Worm (Caenorhabditis elegans) whole organism, L1 larva: ENCODE results near the gene ZK617.26.

Experiments used
- alr-1 ChIP-seq: fragments of 200-800 bp; sonication (Bioruptor generic); optimal IDR thresholded peaks from 2 replicates; lab custom pipeline; 2018; ENCODE audit warnings: borderline replicate concordance, mild to moderate bottlenecking, missing genetic modification characterization, missing compliant biosample characterization
- blmp-1 ChIP-seq: fragments of 150-350 bp; optimal IDR thresholded peaks from 2 replicates; lab custom pipeline; 2014; ENCODE audit warnings: missing biosample characterization, missing genetic modification characterization
- efl-1 ChIP-seq, 4 experiments: fragments of 150-350 bp; optimal IDR thresholded peaks in 3 of 4; peaks in 1 of 4; 1 replicate in 1 of 4; 2 replicates in 3 of 4; lab custom pipeline; 2014; ENCODE audit warnings: missing biosample characterization in 2 of 4, missing genetic modification characterization in 2 of 4, missing genetic modification reagents in 2 of 4
- egl-13 ChIP-seq: sonication (generic microtip); optimal IDR thresholded peaks from 2 replicates; lab custom pipeline; 2016; ENCODE audit warnings: missing genotype, missing genetic modification reagents, missing genetic modification characterization, missing compliant biosample characterization
- elt-2 ChIP-seq: sonication (generic microtip); optimal IDR thresholded peaks from 2 replicates; lab custom pipeline; 2016; ENCODE audit warnings: missing genetic modification characterization, mild to moderate bottlenecking, inconsistent platforms, missing compliant biosample characterization, missing genetic modification reagents
- elt-3 ChIP-seq, 6 experiments: fragments of 150-350 bp in 1 of 6; sonication (generic microtip); optimal IDR thresholded peaks; 2 replicates each; lab custom pipeline; 2017 to 2018; ENCODE audit warnings: missing biosample characterization in 6 of 6, missing genetic modification characterization in 6 of 6, inconsistent platforms in 1 of 6
- ets-5 ChIP-seq: fragments of 200-800 bp; sonication (Bioruptor generic); IDR thresholded peaks from 2 replicates; pipeline ENCODE4 v1.3.6; 2022; ENCODE audit warnings: missing genetic modification characterization, missing compliant biosample characterization
- fkh-10 ChIP-seq: sonication (generic microtip); optimal IDR thresholded peaks from 2 replicates; lab custom pipeline; 2017; ENCODE audit warnings: missing biosample characterization, missing genetic modification reagents, missing genetic modification characterization
- fos-1 ChIP-seq: fragments of 150-350 bp; optimal IDR thresholded peaks from 2 replicates; lab custom pipeline; 2014; ENCODE audit warnings: missing biosample characterization, missing genetic modification characterization
- hlh-17 ChIP-seq: fragments of 200-800 bp; sonication (Bioruptor generic); optimal IDR thresholded peaks from 2 replicates; lab custom pipeline; 2018; ENCODE audit warnings: missing genetic modification characterization, mild to moderate bottlenecking, missing compliant biosample characterization, moderate library complexity, borderline replicate concordance
- hpl-2 ChIP-seq: fragments of 150-350 bp; optimal IDR thresholded peaks from 2 replicates; lab custom pipeline; 2014; ENCODE audit warnings: missing biosample characterization, missing genetic modification reagents, missing genetic modification characterization
- jun-1 ChIP-seq: fragments of 150-350 bp; optimal IDR thresholded peaks from 2 replicates; lab custom pipeline; 2014; ENCODE audit warnings: missing biosample characterization, missing genetic modification reagents, missing genetic modification characterization
- lin-14 ChIP-seq: fragments of 200-800 bp; sonication (Bioruptor generic); optimal IDR thresholded peaks from 2 replicates; lab custom pipeline; 2018; ENCODE audit warnings: mild to moderate bottlenecking, missing genetic modification characterization, moderate library complexity, missing compliant biosample characterization
- lin-15B ChIP-seq: fragments of 150-350 bp; sonication (generic microtip); optimal IDR thresholded peaks from 3 replicates; lab custom pipeline; 2014; ENCODE audit warnings: missing biosample characterization, missing genetic modification characterization
- lin-35 ChIP-seq, 2 experiments: fragments of 150-350 bp; optimal IDR thresholded peaks; 2 replicates each; lab custom pipeline; 2014; ENCODE audit warnings: missing biosample characterization in 2 of 2, missing genetic modification characterization in 2 of 2, missing genetic modification reagents in 2 of 2
- lin-39 ChIP-seq: fragments of 150-350 bp; optimal IDR thresholded peaks from 2 replicates; lab custom pipeline; 2014; ENCODE audit warnings: missing biosample characterization, missing genetic modification reagents, missing genetic modification characterization
- lsy-2 ChIP-seq, 2 experiments: fragments of 150-350 bp; optimal IDR thresholded peaks; 2 replicates each; lab custom pipeline; 2014; ENCODE audit warnings: missing biosample characterization in 2 of 2, missing genetic modification characterization in 2 of 2
- mdl-1 ChIP-seq, 2 experiments: fragments of 150-350 bp; optimal IDR thresholded peaks; 2 replicates each; lab custom pipeline; 2014 to 2017; ENCODE audit warnings: missing biosample characterization in 2 of 2, missing genetic modification characterization in 2 of 2, inconsistent platforms in 1 of 2
- nhr-11 ChIP-seq: fragments of 150-350 bp; optimal IDR thresholded peaks from 2 replicates; lab custom pipeline; 2014; ENCODE audit warnings: missing biosample characterization, missing genetic modification characterization
- nhr-12 ChIP-seq: sonication (generic microtip); optimal IDR thresholded peaks from 2 replicates; lab custom pipeline; 2017; ENCODE audit warnings: missing biosample characterization, missing genetic modification characterization
- nhr-20 ChIP-seq: sonication (generic microtip); optimal IDR thresholded peaks from 2 replicates; lab custom pipeline; 2016; ENCODE audit warnings: mild to moderate bottlenecking, missing genetic modification characterization, missing compliant biosample characterization
- nhr-237 ChIP-seq: fragments of 150-350 bp; optimal IDR thresholded peaks from 2 replicates; lab custom pipeline; 2014; ENCODE audit warnings: missing biosample characterization, missing genetic modification characterization
- nhr-47 ChIP-seq: sonication (generic microtip); optimal IDR thresholded peaks from 2 replicates; lab custom pipeline; 2016; ENCODE audit warnings: mild to moderate bottlenecking, missing genetic modification characterization, moderate library complexity, missing compliant biosample characterization
- nhr-71 ChIP-seq: sonication (generic microtip); optimal IDR thresholded peaks from 2 replicates; lab custom pipeline; 2016; ENCODE audit warnings: mild to moderate bottlenecking, missing genetic modification characterization, moderate library complexity, missing compliant biosample characterization
- nhr-84 ChIP-seq: sonication (generic microtip); optimal IDR thresholded peaks from 2 replicates; lab custom pipeline; 2017; ENCODE audit warnings: missing biosample characterization, missing genetic modification characterization
- nhr-85 ChIP-seq: sonication (generic microtip); peaks from one replicate; lab custom pipeline; 2016; ENCODE audit warnings: missing genetic modification characterization, inconsistent platforms, missing compliant biosample characterization
- pax-3 ChIP-seq: fragments of 200-800 bp; sonication (Bioruptor generic); optimal IDR thresholded peaks from 2 replicates; lab custom pipeline; 2018; ENCODE audit warnings: mild to moderate bottlenecking, missing genetic modification characterization, moderate library complexity, missing compliant biosample characterization
- pqm-1 ChIP-seq: sonication (generic microtip); optimal IDR thresholded peaks from 3 replicates; lab custom pipeline; 2017; ENCODE audit warnings: missing biosample characterization, missing genetic modification characterization
- rnt-1 ChIP-seq: sonication (generic microtip); optimal IDR thresholded peaks from 2 replicates; lab custom pipeline; 2016; ENCODE audit warnings: mild to moderate bottlenecking, missing genetic modification characterization, moderate library complexity, missing compliant biosample characterization
- skn-1 ChIP-seq: fragments of 150-350 bp; optimal IDR thresholded peaks from 2 replicates; lab custom pipeline; 2014; ENCODE audit warnings: missing biosample characterization, missing genetic modification characterization
- sptf-1 ChIP-seq: fragments of 150-350 bp; optimal IDR thresholded peaks from 2 replicates; lab custom pipeline; 2014; ENCODE audit warnings: missing biosample characterization, missing genetic modification characterization
- swsn-7 ChIP-seq: sonication (generic microtip); optimal IDR thresholded peaks from 2 replicates; lab custom pipeline; 2016; ENCODE audit warnings: missing genetic modification characterization, missing compliant biosample characterization
- unc-98 ChIP-seq: fragments of 200-800 bp; sonication (Bioruptor generic); IDR thresholded peaks from 2 replicates; pipeline ENCODE4 v1.3.6; 2022; ENCODE audit warnings: missing genetic modification characterization, missing compliant biosample characterization
- xbp-1 ChIP-seq: sonication (generic microtip); optimal IDR thresholded peaks from 2 replicates; lab custom pipeline; 2016; ENCODE audit warnings: missing genetic modification characterization, missing compliant biosample characterization
- zag-1 ChIP-seq: fragments of 150-350 bp; optimal IDR thresholded peaks from 2 replicates; lab custom pipeline; 2014; ENCODE audit warnings: missing biosample characterization, missing genetic modification characterization
- ztf-11 ChIP-seq, 2 experiments: sonication (generic microtip); optimal IDR thresholded peaks; 2 replicates each; lab custom pipeline; 2016 to 2017; ENCODE audit warnings: missing genetic modification characterization in 2 of 2, missing biosample characterization in 1 of 2, missing compliant biosample characterization in 1 of 2

Gene ZK617.26

ce11 chrIV:12010377-12010776, 382 bp downstream of the ZK617.26 start (continued):
- TF ChIP-seq nhr-47 (tag; lab: Kevin White, UChicago) (no peak), pax-3 (no peak), zag-1 (no peak), nhr-71 (tag; lab: Kevin White, UChicago) (peak; percentile 77), swsn-7 (tag; lab: Kevin White, UChicago) (peak; percentile 22), hpl-2 (no peak), lsy-2 (tag; optimal IDR thresholded peaks at IDR 0.05; lab: Kevin White, UChicago) (peak in 1 of 2 experiments; percentile 43), egl-13 (tag; lab: Kevin White, UChicago) (no peak), skn-1 (tag; lab: Kevin White, UChicago) (no peak), nhr-237 (tag; lab: Kevin White, UChicago) (no peak), lin-39 (tag; lab: Kevin White, UChicago) (peak; percentile 8), nhr-11 (tag; lab: Kevin White, UChicago) (no peak), lin-35 (GFP tag; optimal IDR thresholded peaks at IDR 0.05; lab: Kevin White, UChicago) (no peak), elt-2 (no peak), xbp-1 (tag; lab: Kevin White, UChicago) (peak; percentile 7), rnt-1 (peak; percentile 83), jun-1 (no peak), elt-3 (tag; optimal IDR thresholded peaks at IDR 0.05; lab: Kevin White, UChicago) (no peak), fkh-10 (GFP tag; lab: Kevin White, UChicago) (no peak), fos-1 (tag; lab: Kevin White, UChicago) (no peak), ztf-11 (tag; optimal IDR thresholded peaks at IDR 0.05; lab: Kevin White, UChicago) (no peak), ets-5 (GFP tag; lab: Robert Waterston, UW) (no peak), lin-15B (tag; lab: Kevin White, UChicago) (no peak), unc-98 (GFP tag; lab: Robert Waterston, UW) (peak; percentile 42; the same call in 1 of the 2 replicates), hlh-17 (GFP tag; lab: Kevin White, UChicago) (no peak), nhr-20 (tag; lab: Kevin White, UChicago) (peak; percentile 30), nhr-84 (tag; lab: Kevin White, UChicago) (no peak), alr-1 (tag; lab: Kevin White, UChicago) (no peak)
- TF ChIP-seq, all 84 proteins: peak for 17

DNA sequence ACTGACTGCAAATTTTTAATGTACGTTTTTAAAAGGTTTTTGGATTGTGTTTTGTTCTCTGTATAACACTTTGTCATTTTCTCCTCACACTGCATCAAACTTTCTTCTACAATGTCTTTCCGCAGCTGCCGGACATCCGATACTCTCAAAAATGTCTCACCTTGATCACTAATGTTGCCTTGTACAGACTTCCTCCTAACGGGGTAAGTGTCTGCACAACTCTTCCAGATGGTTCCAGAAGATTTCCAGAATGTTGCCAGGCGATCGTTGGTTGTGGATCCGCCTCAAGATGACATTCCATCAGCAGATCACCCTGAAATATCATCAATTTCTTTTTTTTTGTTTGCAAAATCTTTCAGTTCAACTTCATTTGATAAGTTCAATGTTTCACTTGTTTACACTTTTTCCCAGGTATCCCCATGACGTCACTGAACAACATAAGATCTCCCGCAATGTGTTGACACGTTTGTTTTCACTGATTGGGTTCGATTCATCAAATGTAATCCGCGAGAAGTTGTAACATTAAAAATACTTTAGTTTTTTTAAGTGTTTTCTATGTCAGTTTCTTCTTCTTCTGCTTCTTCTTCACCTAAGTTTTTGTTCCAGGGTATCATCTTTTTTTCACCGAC, 1.6 kb downstream of the ZK617.26 start:
- TF ChIP-seq rnt-1 (peak; percentile 5), mdl-1 (tag; optimal IDR thresholded peaks at IDR 0.05; lab: Kevin White, UChicago) (peak in 1 of 2 experiments; percentile 13), lin-14 (GFP tag; lab: Kevin White, UChicago) (peak; percentile 44), nhr-85 (tag; lab: Kevin White, UChicago) (peak; percentile 19), nhr-84 (tag; lab: Kevin White, UChicago) (no peak), elt-3 (tag; optimal IDR thresholded peaks at IDR 0.05; lab: Kevin White, UChicago) (no peak), nhr-71 (tag; lab: Kevin White, UChicago) (peak; percentile 33), efl-1 (optimal IDR thresholded peaks at IDR 0.05; lab: Kevin White, UChicago) (no peak), efl-1 (GFP tag; optimal IDR thresholded peaks at IDR 0.05 in 1 of 2; lab: Kevin White, UChicago) (peak in 1 of 2 experiments; percentile 41), pqm-1 (no peak), sptf-1 (tag; lab: Kevin White, UChicago) (no peak), nhr-12 (tag; lab: Kevin White, UChicago) (no peak), blmp-1 (tag; lab: Kevin White, UChicago) (peak; percentile 46)
- TF ChIP-seq, all 84 proteins: peak for 7

- TF ChIP-seq swsn-7 (tag; lab: Kevin White, UChicago): no peak
- TF ChIP-seq nhr-85 (tag; lab: Kevin White, UChicago): peak; percentile 45
- TF ChIP-seq, all 84 proteins: peak for 1
Observed at ce11 chrIV:12005090-12005770, 5.5 kb downstream of the ZK617.26 start.
